Fruit fly (Drosophila melanogaster): ENCODE results near the gene Ssb-c31a.

- TF ChIP-seq CG8478 (optimal IDR thresholded peaks at IDR 0.05): no peak
- TF ChIP-seq CTCF (optimal IDR thresholded peaks at IDR 0.05): no peak
These were observed 40.5 kb upstream of the Ssb-c31a start for dm6 chr2L:8170600-8171182.

All from S2 (cell line).